Worm (Caenorhabditis elegans) whole organism, late embryonic: ENCODE data around the gene noca-2.

Experiments
- ceh-14 ChIP-seq: sonication (generic microtip); optimal IDR thresholded peaks from 2 replicates; lab custom pipeline; 2016; ENCODE audit warnings: missing genotype, missing genetic modification characterization, missing compliant biosample characterization
- ceh-19 ChIP-seq: fragments of 200-800 bp; sonication (Bioruptor generic); optimal IDR thresholded peaks from 2 replicates; lab custom pipeline; 2018; ENCODE audit warnings: mild to moderate bottlenecking, missing genetic modification characterization, missing compliant biosample characterization
- hlh-15 ChIP-seq: sonication (generic microtip); optimal IDR thresholded peaks from 2 replicates; lab custom pipeline; 2016; ENCODE audit warnings: missing genetic modification characterization, missing compliant biosample characterization

- TF ChIP-seq hlh-15 (tag; lab: Kevin White, UChicago) (no peak), ceh-19 (no peak), ceh-14 (tag; lab: Kevin White, UChicago) (no peak)
These were observed 5.3 kb upstream of the noca-2 start, which contains the start of gene sfxn-1.5 for ce11 chrX:11661625-11662024.
